ENCODE assay signal across 1 fruit fly cellular context in the genomic region with DNA sequence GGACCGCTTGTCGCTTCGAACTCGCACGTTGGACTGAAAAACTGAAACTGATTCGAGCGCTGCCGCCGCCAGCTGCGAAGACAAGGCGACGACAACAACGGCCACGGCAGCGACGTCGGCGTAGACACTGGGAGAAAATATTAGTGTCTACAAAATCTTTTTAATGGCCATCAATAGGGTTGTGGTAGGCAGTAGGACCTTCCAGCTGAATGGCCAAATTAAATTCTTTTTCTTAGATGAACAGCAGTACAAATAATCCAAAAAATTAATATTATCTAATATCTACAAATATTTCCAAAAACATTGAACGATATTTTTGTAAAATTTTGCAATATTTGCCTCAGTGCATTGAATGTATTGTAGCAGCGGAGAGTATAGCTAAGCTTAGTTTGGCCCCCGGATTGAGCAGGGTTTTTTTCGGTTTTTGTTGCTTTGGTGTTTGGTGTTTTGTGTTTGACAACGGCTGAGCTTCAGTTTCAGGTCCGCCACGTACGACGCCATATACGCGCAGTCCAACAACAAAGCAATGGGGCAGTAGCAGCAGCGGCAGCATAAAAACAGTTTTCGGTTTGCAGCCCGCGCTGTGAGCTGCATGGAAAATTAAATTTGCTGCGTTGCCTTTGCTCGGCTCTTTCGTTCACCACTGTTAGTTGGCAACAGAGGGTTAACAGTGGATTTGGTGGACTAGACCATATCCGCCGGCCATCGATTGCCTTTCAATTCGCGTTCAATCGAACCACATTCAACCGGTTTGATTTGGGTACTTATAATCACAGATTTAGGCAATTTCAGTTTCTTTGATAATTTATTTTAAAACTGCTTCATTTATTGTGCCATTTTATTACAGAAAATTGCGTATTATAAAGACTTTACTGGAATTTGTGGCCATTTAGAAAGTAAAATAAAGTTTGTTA.
TF ChIP-seq lines count a peak whose summit lies in the region.

Gene Cht7, minus strand, starts transcription at position 51 of the 914 bp plus-strand sequence.

TF ChIP-seq in whole organism, embryonic, 481 proteins besides CTCF, POLR2A, EP300 and RAD21 (continued from another document):
- TF ChIP-seq sens-2 (GFP tag; IDR thresholded peaks at IDR 0.05; lab: Robert Waterston, UW) (peak; percentile 54; the same call in 1 of the 2 replicates), CG12155 (GFP tag; optimal IDR thresholded peaks at IDR 0.05; lab: Kevin White, UChicago) (peak; percentile 76), D19B (GFP tag; optimal IDR thresholded peaks at IDR 0.05; lab: Kevin White, UChicago) (peak; percentile 19), odd (GFP tag; optimal IDR thresholded peaks at IDR 0.05; lab: Kevin White, UChicago) (peak; percentile 83), ranshi (GFP tag; IDR thresholded peaks at IDR 0.05; lab: Robert Waterston, UW) (peak; percentile 71; the same call in 1 of the 2 replicates), Eip74EF (GFP tag; optimal IDR thresholded peaks at IDR 0.05; lab: Kevin White, UChicago) (peak in 1 of 2 experiments; percentile 89), D19A (tag; optimal IDR thresholded peaks at IDR 0.05; lab: Kevin White, UChicago) (peak; percentile 76), NC2β (GFP tag; optimal IDR thresholded peaks at IDR 0.05; lab: Kevin White, UChicago) (peak; percentile 68), cato (GFP tag; optimal IDR thresholded peaks at IDR 0.05; lab: Kevin White, UChicago; ENCODE audit: borderline replicate concordance) (peak; percentile 60), B-H1 (GFP tag; IDR thresholded peaks at IDR 0.05; lab: Robert Waterston, UW) (peak; percentile 62; the same call in 2 of the 3 replicates), zfh1 (GFP tag; IDR thresholded peaks at IDR 0.05; lab: Robert Waterston, UW) (peak; percentile 84), CG10431 (GFP tag; optimal IDR thresholded peaks at IDR 0.05; lab: Kevin White, UChicago) (peak; percentile 69), tna (GFP tag; IDR thresholded peaks at IDR 0.05; lab: Robert Waterston, UW; ENCODE audit: partially characterized antibody) (no peak), CG6654 (GFP tag; optimal IDR thresholded peaks at IDR 0.05; lab: Kevin White, UChicago) (peak; percentile 50), Hr51 (GFP tag; optimal IDR thresholded peaks at IDR 0.05; lab: Kevin White, UChicago) (peak; percentile 68 to 93), CG11247 (GFP tag; IDR thresholded peaks at IDR 0.05; lab: Robert Waterston, UW) (peak; percentile 56), HLH54F (GFP tag; optimal IDR thresholded peaks at IDR 0.05; lab: Kevin White, UChicago) (peak; percentile 73), Drgx (GFP tag; IDR thresholded peaks at IDR 0.05; lab: Robert Waterston, UW) (peak; percentile 92), CG8478 (optimal IDR thresholded peaks at IDR 0.05; lab: Kevin White, UChicago) (no peak), Dip2 (GFP tag; IDR thresholded peaks at IDR 0.05; lab: Robert Waterston, UW) (no peak; the same call in 1 of the 2 replicates), PHDP (tag; optimal IDR thresholded peaks at IDR 0.05; lab: Kevin White, UChicago) (peak; percentile 91), CG10979 (tag; optimal IDR thresholded peaks at IDR 0.05; lab: Kevin White, UChicago) (peak; percentile 87), dan (GFP tag; IDR thresholded peaks at IDR 0.05; lab: Robert Waterston, UW) (no peak), Sox100B (GFP tag; optimal IDR thresholded peaks at IDR 0.05; lab: Kevin White, UChicago) (peak; percentile 89), HmgD (GFP tag; optimal IDR thresholded peaks at IDR 0.05; lab: Kevin White, UChicago) (no peak), Med (GFP tag; lab: Kevin White, UChicago) (peak; percentile 96), CG30431 (GFP tag; optimal IDR thresholded peaks at IDR 0.05; lab: Kevin White, UChicago) (peak; percentile 68), cas (GFP tag; IDR thresholded peaks at IDR 0.05; lab: Robert Waterston, UW) (0 out of 2 replicates have a peak, but pooled peaks have one; percentile 17), CG13424 (tag; optimal IDR thresholded peaks at IDR 0.05; lab: Kevin White, UChicago) (peak; percentile 93), seq (GFP tag; IDR thresholded peaks at IDR 0.05; lab: Robert Waterston, UW) (peak; percentile 90)
